ENCODE assay signal across 3 worm cellular contexts in the genomic region with DNA sequence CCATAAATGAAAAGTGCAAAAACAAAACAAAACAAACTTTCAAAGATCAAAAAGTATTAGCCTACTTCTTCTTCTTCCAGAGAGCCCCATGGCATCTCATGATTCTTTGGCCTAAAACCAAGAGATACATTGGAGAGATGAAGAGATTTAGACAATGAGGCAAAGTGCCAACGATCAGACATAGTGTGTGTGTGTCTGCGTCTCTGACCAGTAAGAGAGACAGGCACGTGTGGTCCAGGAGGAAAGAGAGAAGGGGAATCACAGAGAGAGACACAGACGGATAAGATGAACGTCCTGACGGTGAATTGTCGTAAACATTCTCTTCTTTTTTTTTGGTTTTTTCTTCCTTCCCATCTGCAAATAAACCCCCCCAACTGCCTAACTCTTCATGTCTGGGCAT.
A peak's percentile ranks its signal among the peaks of the same experiment; 100 is the strongest.
TF ChIP-seq lines count a peak whose summit lies in the region.

No protein-coding gene starts in this region.

TF ChIP-seq in whole organism, L1 larva, 84 proteins besides CTCF, POLR2A, EP300 and RAD21 (continued from another document and continues in another):
- TF ChIP-seq nhr-84 (tag; optimal IDR thresholded peaks at IDR 0.05; lab: Kevin White, UChicago): no peak
- TF ChIP-seq snu-23 (GFP tag; optimal IDR thresholded peaks at IDR 0.05; lab: Kevin White, UChicago): peak; percentile 98
- no peak for TF ChIP-seq ces-1 (GFP tag; optimal IDR thresholded peaks at IDR 0.05; lab: Kevin White, UChicago)
- no peak for TF ChIP-seq aha-1 (tag; optimal IDR thresholded peaks at IDR 0.05; lab: Kevin White, UChicago)
- TF ChIP-seq tbx-2 (tag; optimal IDR thresholded peaks at IDR 0.05; lab: Kevin White, UChicago): peak; percentile 95
- peak; percentile 75 for TF ChIP-seq isw-1 (GFP tag; IDR thresholded peaks at IDR 0.05; lab: Robert Waterston, UW)
- peak; percentile 94 for TF ChIP-seq rnt-1 (tag; optimal IDR thresholded peaks at IDR 0.05; lab: Kevin White, UChicago)
- TF ChIP-seq nhr-20 (tag; optimal IDR thresholded peaks at IDR 0.05; lab: Kevin White, UChicago): peak; percentile 95
- peak; percentile 1 for TF ChIP-seq lin-15B (tag; optimal IDR thresholded peaks at IDR 0.05; lab: Kevin White, UChicago)
- TF ChIP-seq mdl-1 (tag; optimal IDR thresholded peaks at IDR 0.05; lab: Kevin White, UChicago): peak; percentile 100
- TF ChIP-seq mep-1 (tag; optimal IDR thresholded peaks at IDR 0.05; lab: Kevin White, UChicago): peak; percentile 93
- peak; percentile 95 for TF ChIP-seq pag-3 (tag; optimal IDR thresholded peaks at IDR 0.05; lab: Kevin White, UChicago; ENCODE audit: borderline replicate concordance, insufficient read depth)
- peak; percentile 91 for TF ChIP-seq C16A3.4 (tag; optimal IDR thresholded peaks at IDR 0.05; lab: Kevin White, UChicago)
- no peak for TF ChIP-seq C34B4.2 (tag; optimal IDR thresholded peaks at IDR 0.05; lab: Kevin White, UChicago)
- peak; percentile 68 for TF ChIP-seq sox-4 (tag; optimal IDR thresholded peaks at IDR 0.05; lab: Kevin White, UChicago)
- peak; percentile 79 for TF ChIP-seq mef-2 (tag; optimal IDR thresholded peaks at IDR 0.05; lab: Kevin White, UChicago)
- peak; percentile 66 for TF ChIP-seq vab-15 (tag; optimal IDR thresholded peaks at IDR 0.05; lab: Kevin White, UChicago)
- peak; percentile 89 for TF ChIP-seq nhr-11 (tag; optimal IDR thresholded peaks at IDR 0.05; lab: Kevin White, UChicago)
- TF ChIP-seq elt-2 (tag; optimal IDR thresholded peaks at IDR 0.05; lab: Kevin White, UChicago): peak; percentile 48
- TF ChIP-seq nhr-77 (tag; optimal IDR thresholded peaks at IDR 0.05; lab: Kevin White, UChicago): peak; percentile 93
- TF ChIP-seq nhr-28 (tag; optimal IDR thresholded peaks at IDR 0.05; lab: Kevin White, UChicago): no peak
- no peak for TF ChIP-seq tlp-1 (tag; optimal IDR thresholded peaks at IDR 0.05; lab: Kevin White, UChicago)
- TF ChIP-seq lin-14 (GFP tag; optimal IDR thresholded peaks at IDR 0.05; lab: Kevin White, UChicago): peak; percentile 100
- TF ChIP-seq unc-62 (GFP tag; optimal IDR thresholded peaks at IDR 0.05; lab: Kevin White, UChicago): no peak
- peak; percentile 97 for TF ChIP-seq nhr-85 (tag; lab: Kevin White, UChicago)
- TF ChIP-seq nhr-47 (tag; optimal IDR thresholded peaks at IDR 0.05; lab: Kevin White, UChicago): peak; percentile 95
- no peak for TF ChIP-seq efl-3 (GFP tag; optimal IDR thresholded peaks at IDR 0.05; lab: Kevin White, UChicago)
- peak; percentile 65 for TF ChIP-seq snpc-4 (tag; optimal IDR thresholded peaks at IDR 0.05; lab: Kevin White, UChicago)
- TF ChIP-seq hlh-4 (tag; optimal IDR thresholded peaks at IDR 0.05; lab: Kevin White, UChicago): no peak
- peak; percentile 85 for TF ChIP-seq irx-1 (tag; optimal IDR thresholded peaks at IDR 0.05; lab: Kevin White, UChicago)
- no peak for TF ChIP-seq pqm-1 (tag; optimal IDR thresholded peaks at IDR 0.05; lab: Kevin White, UChicago)
- TF ChIP-seq fos-1 (tag; optimal IDR thresholded peaks at IDR 0.05; lab: Kevin White, UChicago): peak; percentile 85
- peak; percentile 15 for TF ChIP-seq ama-1 (optimal IDR thresholded peaks at IDR 0.05; lab: Kevin White, UChicago)
- peak; percentile 68 for TF ChIP-seq blmp-1 (tag; optimal IDR thresholded peaks at IDR 0.05; lab: Kevin White, UChicago)
- TF ChIP-seq pax-3 (tag; optimal IDR thresholded peaks at IDR 0.05; lab: Kevin White, UChicago): peak; percentile 80
- no peak for TF ChIP-seq ets-5 (GFP tag; IDR thresholded peaks at IDR 0.05; lab: Robert Waterston, UW)
- peak; percentile 67; the same call in 1 of the 2 replicates for TF ChIP-seq ceh-88 (GFP tag; IDR thresholded peaks at IDR 0.05; lab: Robert Waterston, UW)
- peak; percentile 83 for TF ChIP-seq nhr-90 (tag; optimal IDR thresholded peaks at IDR 0.05; lab: Kevin White, UChicago; ENCODE audit: poor library complexity)
- peak; percentile 75 for TF ChIP-seq lin-39 (tag; optimal IDR thresholded peaks at IDR 0.05; lab: Kevin White, UChicago)
- TF ChIP-seq efl-1 (optimal IDR thresholded peaks at IDR 0.05; lab: Kevin White, UChicago): peak; percentile 88 to 93
- peak; percentile 74 to 97 for TF ChIP-seq efl-1 (GFP tag; optimal IDR thresholded peaks at IDR 0.05 in 1 of 2; lab: Kevin White, UChicago)
- TF ChIP-seq xbp-1 (tag; optimal IDR thresholded peaks at IDR 0.05; lab: Kevin White, UChicago): peak; percentile 86
- TF ChIP-seq unc-86 (tag; optimal IDR thresholded peaks at IDR 0.05; lab: Kevin White, UChicago): peak; percentile 91

TF ChIP-seq in whole organism, L3 larva, 47 proteins besides CTCF, POLR2A, EP300 and RAD21 (continued from another document):
- peak; percentile 91 for TF ChIP-seq fkh-2 (tag; optimal IDR thresholded peaks at IDR 0.05; lab: Kevin White, UChicago)
- TF ChIP-seq mdl-1 (tag; optimal IDR thresholded peaks at IDR 0.05; lab: Kevin White, UChicago): peak; percentile 99
- peak; percentile 93 for TF ChIP-seq nhr-43 (tag; optimal IDR thresholded peaks at IDR 0.05; lab: Kevin White, UChicago; ENCODE audit: poor library complexity, severe bottlenecking)
- TF ChIP-seq ztf-11 (tag; optimal IDR thresholded peaks at IDR 0.05; lab: Kevin White, UChicago): no peak
- TF ChIP-seq ZK546.5 (tag; optimal IDR thresholded peaks at IDR 0.05; lab: Kevin White, UChicago): no peak
- peak; percentile 98 for TF ChIP-seq pha-4 (tag; optimal IDR thresholded peaks at IDR 0.05; lab: Kevin White, UChicago)
- TF ChIP-seq egl-27 (tag; optimal IDR thresholded peaks at IDR 0.05; lab: Kevin White, UChicago): peak; percentile 90
- no peak for TF ChIP-seq ceh-9 (tag; optimal IDR thresholded peaks at IDR 0.05; lab: Kevin White, UChicago)
- peak; percentile 74 for TF ChIP-seq unc-62 (GFP tag; optimal IDR thresholded peaks at IDR 0.05; lab: Kevin White, UChicago)
- peak; percentile 76 for TF ChIP-seq lin-15B (tag; optimal IDR thresholded peaks at IDR 0.05; lab: Kevin White, UChicago)
- TF ChIP-seq lin-39 (tag; optimal IDR thresholded peaks at IDR 0.05; lab: Kevin White, UChicago): peak; percentile 95
- no peak for TF ChIP-seq eor-1 (tag; optimal IDR thresholded peaks at IDR 0.05; lab: Kevin White, UChicago)
- no peak for TF ChIP-seq aly-2 (tag; optimal IDR thresholded peaks at IDR 0.05; lab: Kevin White, UChicago)
- peak; percentile 52 for TF ChIP-seq zag-1 (tag; optimal IDR thresholded peaks at IDR 0.05; lab: Kevin White, UChicago)
- no peak for TF ChIP-seq fos-1 (tag; optimal IDR thresholded peaks at IDR 0.05; lab: Kevin White, UChicago)
- peak; percentile 73 for TF ChIP-seq R02D3.7 (tag; optimal IDR thresholded peaks at IDR 0.05; lab: Kevin White, UChicago)
- peak; percentile 67 for TF ChIP-seq tbx-2 (tag; optimal IDR thresholded peaks at IDR 0.05; lab: Kevin White, UChicago)
- peak; percentile 77 for TF ChIP-seq fkh-10 (GFP tag; optimal IDR thresholded peaks at IDR 0.05; lab: Kevin White, UChicago)
- no peak for TF ChIP-seq nhr-28 (tag; optimal IDR thresholded peaks at IDR 0.05; lab: Kevin White, UChicago)
- peak; percentile 88 for TF ChIP-seq jun-1 (tag; optimal IDR thresholded peaks at IDR 0.05; lab: Kevin White, UChicago)
- TF ChIP-seq nhr-11 (tag; optimal IDR thresholded peaks at IDR 0.05; lab: Kevin White, UChicago): peak; percentile 87
- TF ChIP-seq nhr-77 (tag; optimal IDR thresholded peaks at IDR 0.05; lab: Kevin White, UChicago): peak; percentile 53
- peak; percentile 82 for TF ChIP-seq snpc-4 (tag; optimal IDR thresholded peaks at IDR 0.05; lab: Kevin White, UChicago)
- TF ChIP-seq ama-1 (optimal IDR thresholded peaks at IDR 0.05; lab: Kevin White, UChicago): no peak
- no peak for TF ChIP-seq unc-39 (tag; optimal IDR thresholded peaks at IDR 0.05; lab: Kevin White, UChicago)
- no peak for TF ChIP-seq ceh-16 (tag; optimal IDR thresholded peaks at IDR 0.05; lab: Kevin White, UChicago)
- peak; percentile 63 for TF ChIP-seq elt-2 (tag; optimal IDR thresholded peaks at IDR 0.05; lab: Kevin White, UChicago)
- TF ChIP-seq mml-1 (tag; optimal IDR thresholded peaks at IDR 0.05; lab: Kevin White, UChicago): peak; percentile 17
- no peak for TF ChIP-seq nhr-237 (tag; optimal IDR thresholded peaks at IDR 0.05; lab: Kevin White, UChicago)

TF ChIP-seq in whole organism, young adult, 124 proteins besides CTCF, POLR2A, EP300 and RAD21 (continued from another document):
- TF ChIP-seq ztf-6 (GFP tag; IDR thresholded peaks at IDR 0.05; lab: Robert Waterston, UW) (no peak), snpc-4 (GFP tag; optimal IDR thresholded peaks at IDR 0.05; lab: Kevin White, UChicago) (no peak), snpc-4 (tag; optimal IDR thresholded peaks at IDR 0.05; lab: Kevin White, UChicago) (peak in 1 of 4 experiments; percentile 27), T07F8.4 (tag; optimal IDR thresholded peaks at IDR 0.05; lab: Kevin White, UChicago) (no peak), xnd-1 (tag; optimal IDR thresholded peaks at IDR 0.05; lab: Kevin White, UChicago) (no peak), C06A6.2 (GFP tag; conservative IDR thresholded peaks at IDR 0.05; lab: Robert Waterston, UW) (peak; percentile 82), rcor-1 (GFP tag; IDR thresholded peaks at IDR 0.05; lab: Robert Waterston, UW) (peak; percentile 63), nfya-2 (GFP tag; IDR thresholded peaks at IDR 0.05; lab: Robert Waterston, UW) (no peak), attf-3 (GFP tag; conservative IDR thresholded peaks at IDR 0.05; lab: Robert Waterston, UW) (no peak), ceh-58 (GFP tag; IDR thresholded peaks at IDR 0.05; lab: Robert Waterston, UW) (no peak), F33H1.4 (GFP tag; IDR thresholded peaks at IDR 0.05; lab: Robert Waterston, UW) (no peak), nfyb-1 (GFP tag; IDR thresholded peaks at IDR 0.05; lab: Robert Waterston, UW) (peak; percentile 84), F57A8.1 (GFP tag; optimal IDR thresholded peaks at IDR 0.05; lab: Kevin White, UChicago) (no peak), zim-3 (tag; optimal IDR thresholded peaks at IDR 0.05; lab: Kevin White, UChicago) (no peak), somi-1 (GFP tag; optimal IDR thresholded peaks at IDR 0.05; lab: Kevin White, UChicago) (peak; percentile 92), nhr-27 (tag; optimal IDR thresholded peaks at IDR 0.05; lab: Kevin White, UChicago) (no peak), ceh-100 (GFP tag; IDR thresholded peaks at IDR 0.05; lab: Robert Waterston, UW) (no peak), die-1 (tag; optimal IDR thresholded peaks at IDR 0.05; lab: Kevin White, UChicago) (peak; percentile 49), aptf-2 (GFP tag; conservative IDR thresholded peaks at IDR 0.05; lab: Robert Waterston, UW) (0 out of 2 replicates have a peak, but pooled peaks have one; percentile 49), ccch-3 (GFP tag; optimal IDR thresholded peaks at IDR 0.05; lab: Kevin White, UChicago) (no peak), ztf-26 (tag; optimal IDR thresholded peaks at IDR 0.05; lab: Kevin White, UChicago) (peak; percentile 73), atf-7 (tag; optimal IDR thresholded peaks at IDR 0.05; lab: Kevin White, UChicago) (no peak), rec-8 (tag; optimal IDR thresholded peaks at IDR 0.05; lab: Kevin White, UChicago) (no peak), sea-2 (GFP tag; IDR thresholded peaks at IDR 0.05; lab: Robert Waterston, UW) (no peak), zfh-2 (GFP tag; conservative IDR thresholded peaks at IDR 0.05; lab: Robert Waterston, UW) (peak; percentile 83), F23B12.7 (tag; optimal IDR thresholded peaks at IDR 0.05; lab: Kevin White, UChicago; ENCODE audit: insufficient read depth) (no peak), F39B2.1 (GFP tag; IDR thresholded peaks at IDR 0.05; lab: Robert Waterston, UW) (no peak), lir-1 (GFP tag; conservative IDR thresholded peaks at IDR 0.05; lab: Robert Waterston, UW) (no peak), mes-4 (tag; optimal IDR thresholded peaks at IDR 0.05; lab: Kevin White, UChicago) (no peak), egrh-3 (GFP tag; IDR thresholded peaks at IDR 0.05; lab: Robert Waterston, UW) (0 out of 2 replicates have a peak, but pooled peaks have one; percentile 5), ztf-22 (GFP tag; optimal IDR thresholded peaks at IDR 0.05; lab: Kevin White, UChicago) (peak; percentile 46), attf-5 (GFP tag; optimal IDR thresholded peaks at IDR 0.05; lab: Kevin White, UChicago) (peak; percentile 95), gei-17 (GFP tag; optimal IDR thresholded peaks at IDR 0.05; lab: Kevin White, UChicago) (no peak), attf-6 (GFP tag; IDR thresholded peaks at IDR 0.05; lab: Robert Waterston, UW) (no peak), ztf-3 (GFP tag; optimal IDR thresholded peaks at IDR 0.05; lab: Kevin White, UChicago) (no peak), let-607 (tag; optimal IDR thresholded peaks at IDR 0.05; lab: Kevin White, UChicago) (peak in 1 of 2 experiments; percentile 42), hlh-12 (tag; optimal IDR thresholded peaks at IDR 0.05; lab: Kevin White, UChicago) (no peak), cebp-1 (GFP tag; IDR thresholded peaks at IDR 0.05; lab: Robert Waterston, UW) (no peak), cebp-1 (tag; optimal IDR thresholded peaks at IDR 0.05; lab: Kevin White, UChicago) (peak; percentile 82), ZK185.1 (tag; optimal IDR thresholded peaks at IDR 0.05; lab: Kevin White, UChicago; ENCODE audit: poor library complexity, severe bottlenecking) (no peak), chd-7 (tag; optimal IDR thresholded peaks at IDR 0.05; lab: Kevin White, UChicago) (peak; percentile 86), B0019.2 (GFP tag; conservative IDR thresholded peaks at IDR 0.05; lab: Robert Waterston, UW) (no peak), pbrm-1 (GFP tag; IDR thresholded peaks at IDR 0.05; lab: Robert Waterston, UW) (peak; percentile 51; the same call in 1 of the 2 replicates), lin-54 (GFP tag; optimal IDR thresholded peaks at IDR 0.05; lab: Kevin White, UChicago) (peak; percentile 59), T26A5.8 (tag; optimal IDR thresholded peaks at IDR 0.05; lab: Kevin White, UChicago) (no peak), hmg-1.2 (GFP tag; IDR thresholded peaks at IDR 0.05; lab: Robert Waterston, UW) (peak; percentile 99), K11D2.4 (GFP tag; IDR thresholded peaks at IDR 0.05; lab: Robert Waterston, UW) (peak; percentile 86), egl-18 (GFP tag; IDR thresholded peaks at IDR 0.05; lab: Robert Waterston, UW) (0 out of 2 replicates have a peak, but pooled peaks have one; percentile 45), dpl-1 (GFP tag; optimal IDR thresholded peaks at IDR 0.05; lab: Kevin White, UChicago) (no peak), lsl-1 (GFP tag; optimal IDR thresholded peaks at IDR 0.05; lab: Kevin White, UChicago) (no peak), nhr-90 (tag; optimal IDR thresholded peaks at IDR 0.05; lab: Kevin White, UChicago) (no peak), nhr-120 (GFP tag; IDR thresholded peaks at IDR 0.05; lab: Robert Waterston, UW) (no peak), egl-44 (GFP tag; IDR thresholded peaks at IDR 0.05; lab: Robert Waterston, UW) (0 out of 2 replicates have a peak, but pooled peaks have one; percentile 25), tlf-1 (GFP tag; optimal IDR thresholded peaks at IDR 0.05; lab: Kevin White, UChicago) (no peak), K12H6.12 (tag; optimal IDR thresholded peaks at IDR 0.05; lab: Kevin White, UChicago) (peak; percentile 94), F52B5.7 (tag; optimal IDR thresholded peaks at IDR 0.05; lab: Kevin White, UChicago) (no peak), mel-28 (tag; optimal IDR thresholded peaks at IDR 0.05; lab: Kevin White, UChicago; ENCODE audit: borderline replicate concordance) (no peak), Y53G8AR.9 (GFP tag; conservative IDR thresholded peaks at IDR 0.05; lab: Robert Waterston, UW) (peak; percentile 35; the same call in 1 of the 2 replicates), tbp1 (GFP tag; optimal IDR thresholded peaks at IDR 0.05; lab: Kevin White, UChicago) (peak; percentile 64), ekl-4 (GFP tag; IDR thresholded peaks at IDR 0.05; lab: Robert Waterston, UW) (peak; percentile 84), tbx-9 (tag; optimal IDR thresholded peaks at IDR 0.05; lab: Kevin White, UChicago; ENCODE audit: borderline replicate concordance) (no peak), B0261.1 (tag; optimal IDR thresholded peaks at IDR 0.05; lab: Kevin White, UChicago) (no peak), pha-4 (tag; optimal IDR thresholded peaks at IDR 0.05; lab: Kevin White, UChicago) (peak; percentile 40), aptf-3 (GFP tag; IDR thresholded peaks at IDR 0.05; lab: Robert Waterston, UW) (no peak), F55B11.4 (tag; optimal IDR thresholded peaks at IDR 0.05; lab: Kevin White, UChicago; ENCODE audit: borderline replicate concordance, insufficient read depth) (no peak)
